Worm (Caenorhabditis elegans): Measurements from ENCODE around the gene C43F9.4.

DNA sequence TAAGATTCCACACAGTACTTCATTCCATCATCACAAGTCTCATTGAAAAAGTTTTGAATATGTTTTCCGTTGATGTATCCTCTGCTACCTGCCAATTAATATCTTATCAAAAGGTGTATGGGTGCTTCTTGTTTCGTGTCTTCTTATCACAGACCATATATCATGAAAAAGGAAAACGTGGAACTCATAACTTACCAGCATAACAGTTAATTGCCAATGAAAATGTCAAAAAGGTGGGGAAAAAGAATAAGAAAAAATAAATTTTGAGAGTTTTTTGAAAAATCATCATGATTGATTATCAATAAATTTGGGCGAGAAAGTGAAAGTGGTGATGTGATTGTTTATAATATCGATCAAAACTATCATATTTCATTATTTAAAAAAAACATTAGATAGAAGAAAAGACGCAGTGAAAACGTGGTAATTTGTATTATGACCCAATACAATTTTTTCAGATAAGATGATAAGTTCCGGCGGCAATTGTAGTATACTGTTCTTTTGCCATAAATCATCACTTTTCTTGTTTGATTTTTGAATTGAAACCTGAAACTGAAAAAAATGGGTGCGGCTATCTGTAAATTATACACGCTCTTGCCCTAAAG is 42.1 kb upstream of the C43F9.4 start, which contains the start of gene F56C4.4:
- TF ChIP-seq unc-62 (GFP tag; optimal IDR thresholded peaks at IDR 0.05 in 1 of 2) (no peak), unc-62 (tag; optimal IDR thresholded peaks at IDR 0.05) (no peak), nhr-10 (tag; optimal IDR thresholded peaks at IDR 0.05) (no peak), snpc-4 (tag; optimal IDR thresholded peaks at IDR 0.05) (no peak), aly-2 (tag; optimal IDR thresholded peaks at IDR 0.05) (no peak), mes-2 (tag; optimal IDR thresholded peaks at IDR 0.05; ENCODE audit: poor library complexity, severe bottlenecking) (no peak), snpc-1.2 (GFP tag; IDR thresholded peaks at IDR 0.05) (no peak), dpl-1 (GFP tag; optimal IDR thresholded peaks at IDR 0.05) (no peak), nhr-25 (tag; optimal IDR thresholded peaks at IDR 0.05; ENCODE audit: borderline replicate concordance, insufficient read depth) (no peak), ceh-82 (tag; optimal IDR thresholded peaks at IDR 0.05) (no peak), zag-1 (tag; optimal IDR thresholded peaks at IDR 0.05) (no peak), tra-1 (GFP tag; IDR thresholded peaks at IDR 0.05) (no peak), ceh-44 (GFP tag; IDR thresholded peaks at IDR 0.05) (no peak), gei-8 (GFP tag; optimal IDR thresholded peaks at IDR 0.05) (no peak), nhr-48 (tag; optimal IDR thresholded peaks at IDR 0.05) (peak; percentile 61)

Measured in whole organism, L4 larva.